Worm (Caenorhabditis elegans) whole organism, L4 larva: ENCODE measurements around the gene clr-1.
A peak's percentile ranks its signal among the peaks of the same experiment; 100 is the strongest.

Experiments
- F10B5.3 ChIP-seq: sonication (generic microtip); optimal IDR thresholded peaks from 2 replicates; lab custom pipeline; 2016; ENCODE audit warnings: mild to moderate bottlenecking, missing genetic modification characterization, missing compliant biosample characterization
- Y105C5A.15 ChIP-seq: fragments of 200-800 bp; sonication (Bioruptor generic); IDR thresholded peaks from 2 replicates; pipeline ENCODE4 v1.3.6; 2022; ENCODE audit warnings: missing genetic modification characterization, missing compliant biosample characterization
- Y48G9A.11 ChIP-seq: fragments of 200-800 bp; sonication (Bioruptor generic); IDR thresholded peaks from 2 replicates; pipeline ENCODE4 v1.3.6; 2022; ENCODE audit warnings: missing genetic modification reagents, missing genetic modification characterization, missing compliant biosample characterization
- aha-1 ChIP-seq: fragments of 150-350 bp; peaks from one replicate; lab custom pipeline; 2014; ENCODE audit warnings: missing biosample characterization, missing genetic modification characterization
- attf-4 ChIP-seq: sonication (generic microtip); optimal IDR thresholded peaks from 3 replicates; lab custom pipeline; 2017; ENCODE audit warnings: missing biosample characterization, missing genetic modification characterization
- ceh-20 ChIP-seq: fragments of 200-800 bp; sonication (Bioruptor generic); IDR thresholded peaks from 2 replicates; pipeline ENCODE4 v1.3.6; 2022; ENCODE audit warnings: missing genetic modification reagents, missing genetic modification characterization, missing compliant biosample characterization
- ceh-82 ChIP-seq: sonication (generic microtip); optimal IDR thresholded peaks from 2 replicates; lab custom pipeline; 2017; ENCODE audit warnings: missing biosample characterization, missing genetic modification characterization
- daf-16 ChIP-seq, 3 experiments: sonication (generic microtip); optimal IDR thresholded peaks; 2 replicates each; lab custom pipeline; 2016 to 2017; ENCODE audit warnings: missing genetic modification characterization in 3 of 3, missing genetic modification reagents in 3 of 3, mild to moderate bottlenecking in 2 of 3, missing compliant biosample characterization in 2 of 3, missing biosample characterization in 1 of 3, moderate library complexity in 1 of 3
- daf-8 ChIP-seq: fragments of 200-800 bp; sonication (Bioruptor generic); IDR thresholded peaks from 2 replicates; pipeline ENCODE4 v1.3.6; 2022; ENCODE audit warnings: missing genetic modification characterization, missing compliant biosample characterization
- duxl-1 ChIP-seq: sonication (generic microtip); optimal IDR thresholded peaks from 2 replicates; lab custom pipeline; 2016; ENCODE audit warnings: mild to moderate bottlenecking, missing genetic modification characterization, moderate library complexity, missing compliant biosample characterization; ENCODE audit not compliant: poor library complexity
- egl-43 ChIP-seq: fragments of 200-800 bp; sonication (Bioruptor generic); IDR thresholded peaks from 2 replicates; pipeline ENCODE4 v1.3.6; 2022; ENCODE audit warnings: missing genetic modification reagents, missing genetic modification characterization, missing compliant biosample characterization
- hmg-1.1 ChIP-seq: fragments of 200-800 bp; sonication (Bioruptor generic); IDR thresholded peaks from 2 replicates; pipeline ENCODE4 v1.3.6; 2022; ENCODE audit warnings: missing genetic modification reagents, missing genetic modification characterization, missing compliant biosample characterization
- jun-1 ChIP-seq: fragments of 150-350 bp; optimal IDR thresholded peaks from 2 replicates; lab custom pipeline; 2014; ENCODE audit warnings: missing biosample characterization, missing genetic modification reagents, missing genetic modification characterization
- lin-1 ChIP-seq: fragments of 200-800 bp; sonication (Bioruptor generic); IDR thresholded peaks from 2 replicates; pipeline ENCODE4 v1.3.6; 2022; ENCODE audit warnings: missing genetic modification reagents, missing genetic modification characterization, missing compliant biosample characterization
- lsy-2 ChIP-seq, 2 experiments: fragments of 150-350 bp in 1 of 2; sonication (generic microtip) in 1 of 2; optimal IDR thresholded peaks; 2 replicates each; lab custom pipeline; 2014 to 2017; ENCODE audit warnings: missing biosample characterization in 2 of 2, missing genetic modification characterization in 2 of 2
- madf-5 ChIP-seq, 2 experiments: fragments of 200-800 bp; sonication (Bioruptor generic); IDR thresholded peaks; 2 replicates each; pipeline ENCODE4 v1.3.6; 2022; ENCODE audit warnings: missing compliant biosample characterization in 2 of 2, missing genetic modification characterization in 2 of 2
- mep-1 ChIP-seq: fragments of 150-350 bp; sonication (generic microtip); optimal IDR thresholded peaks from 3 replicates; lab custom pipeline; 2014; ENCODE audit warnings: missing biosample characterization, missing genetic modification characterization
- mxl-3 ChIP-seq: fragments of 200-800 bp; sonication (Bioruptor generic); optimal IDR thresholded peaks from 2 replicates; lab custom pipeline; 2018; ENCODE audit warnings: mild to moderate bottlenecking, missing genetic modification characterization, missing compliant biosample characterization
- nhr-25 ChIP-seq: sonication (generic microtip); optimal IDR thresholded peaks from 2 replicates; lab custom pipeline; 2017; ENCODE audit warnings: missing genetic modification characterization, mild to moderate bottlenecking, missing compliant biosample characterization, antibody characterized with exemption, moderate library complexity, borderline replicate concordance; ENCODE audit not compliant: insufficient read depth
- nhr-28 ChIP-seq: fragments of 150-350 bp; optimal IDR thresholded peaks from 2 replicates; lab custom pipeline; 2014; ENCODE audit warnings: missing biosample characterization, missing genetic modification characterization
- nhr-77 ChIP-seq: fragments of 150-350 bp; optimal IDR thresholded peaks from 2 replicates; lab custom pipeline; 2014; ENCODE audit warnings: missing biosample characterization, missing genetic modification characterization
- php-3 ChIP-seq: fragments of 200-800 bp; sonication (Bioruptor generic); IDR thresholded peaks from 2 replicates; pipeline ENCODE4 v1.3.6; 2022; ENCODE audit warnings: missing genetic modification reagents, missing genetic modification characterization, missing compliant biosample characterization
- snpc-1.2 ChIP-seq: fragments of 200-800 bp; sonication (Bioruptor generic); IDR thresholded peaks from 2 replicates; pipeline ENCODE4 v1.3.6; 2022; ENCODE audit warnings: missing genetic modification reagents, missing genetic modification characterization, missing compliant biosample characterization
- spr-1 ChIP-seq: sonication (generic microtip); optimal IDR thresholded peaks from 2 replicates; lab custom pipeline; 2016; ENCODE audit warnings: mild to moderate bottlenecking, missing genetic modification characterization, missing compliant biosample characterization
- unc-130 ChIP-seq: sonication (generic microtip); optimal IDR thresholded peaks from 2 replicates; lab custom pipeline; 2016; ENCODE audit warnings: missing genetic modification reagents, missing genetic modification characterization, missing compliant biosample characterization
- unc-62 ChIP-seq, 3 experiments: fragments of 150-350 bp in 1 of 3; sonication (generic microtip); optimal IDR thresholded peaks in 2 of 3; peaks in 1 of 3; 1 replicate in 1 of 3; 2 replicates in 2 of 3; lab custom pipeline; 2014 to 2017; ENCODE audit warnings: missing biosample characterization in 3 of 3, missing genetic modification characterization in 3 of 3, missing genetic modification reagents in 3 of 3, missing genotype in 1 of 3

Gene clr-1

ce11 chrII:5449219-5449618 lies 16.9 kb upstream of the clr-1 start:
- no peak for TF ChIP-seq attf-4 (tag; lab: Kevin White, UChicago)
- TF ChIP-seq mxl-3 (GFP tag; lab: Kevin White, UChicago) = peak; percentile 52
- peak in 1 of 2 experiments; percentile 87 for TF ChIP-seq daf-16 (GFP tag; optimal IDR thresholded peaks at IDR 0.05; lab: Kevin White, UChicago)
- TF ChIP-seq daf-16 (tag; optimal IDR thresholded peaks at IDR 0.05; lab: Kevin White, UChicago) = no peak

DNA sequence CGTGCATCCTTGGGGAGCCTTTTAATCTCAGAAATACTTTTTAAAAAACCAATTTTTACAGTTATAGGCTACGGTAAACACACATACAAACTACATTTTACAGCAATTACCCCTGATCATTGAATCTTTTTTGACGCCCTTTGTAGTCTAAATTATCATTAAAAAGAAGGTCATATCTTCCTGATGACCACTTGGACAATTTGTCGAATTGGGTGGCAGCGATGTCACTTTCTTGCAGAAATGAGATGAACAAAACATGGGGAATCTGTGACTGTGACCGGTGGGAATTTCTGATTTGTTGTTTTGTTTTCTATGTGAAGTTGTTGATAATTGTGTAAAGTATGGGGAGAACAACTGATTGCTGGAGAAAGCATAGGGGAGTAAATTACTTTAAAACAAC lies 16.5 kb upstream of the clr-1 start:
- TF ChIP-seq nhr-28 (tag; lab: Kevin White, UChicago) (peak; percentile 79), Y105C5A.15 (GFP tag; lab: Robert Waterston, UW) (no peak), unc-62 (GFP tag; optimal IDR thresholded peaks at IDR 0.05 in 1 of 2; lab: Kevin White, UChicago) (peak in 1 of 2 experiments; percentile 82), unc-62 (tag; optimal IDR thresholded peaks at IDR 0.05; lab: Kevin White, UChicago) (no peak), nhr-25 (tag; lab: Kevin White, UChicago) (no peak)

DNA sequence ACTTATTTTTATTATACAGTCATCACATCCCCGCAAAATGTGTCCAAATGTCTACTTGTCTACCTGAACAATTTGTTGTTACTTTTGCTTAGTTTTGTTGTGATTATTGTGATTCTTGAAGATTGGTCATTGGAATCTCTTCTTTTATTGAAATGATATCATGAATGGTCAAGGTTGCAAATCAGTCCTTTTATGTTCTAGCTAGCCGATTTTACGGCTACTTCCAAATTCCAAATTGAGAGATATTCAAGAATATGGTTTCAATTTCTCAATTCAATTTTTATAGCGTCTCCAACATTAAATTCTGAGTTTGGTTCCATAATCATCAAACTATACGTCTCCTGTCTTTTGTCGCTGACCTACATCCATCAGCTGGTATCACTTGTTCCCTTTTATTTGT lies 14.9 kb upstream of the clr-1 start:
- TF ChIP-seq egl-43 (GFP tag; lab: Robert Waterston, UW) (no peak), jun-1 (no peak), aha-1 (tag; lab: Kevin White, UChicago) (peak; percentile 82)
- TF ChIP-seq, all 104 proteins: peak for 1

ce11 chrII:5453547-5453946 lies 12.6 kb upstream of the clr-1 start, which contains the start of gene dhs-5:
Gene dhs-5 (plus strand): TSS chrII:5453847.
- TF ChIP-seq F10B5.3 (tag; lab: Kevin White, UChicago) (no peak), Y105C5A.15 (GFP tag; lab: Robert Waterston, UW) (no peak), snpc-1.2 (no peak), Y48G9A.11 (GFP tag; lab: Robert Waterston, UW) (no peak), unc-130 (GFP tag; lab: Kevin White, UChicago) (no peak), ceh-82 (tag; lab: Kevin White, UChicago) (no peak), duxl-1 (no peak), hmg-1.1 (GFP tag; lab: Robert Waterston, UW) (no peak), mep-1 (tag; lab: Kevin White, UChicago) (no peak), nhr-77 (tag; lab: Kevin White, UChicago) (no peak), lsy-2 (tag; optimal IDR thresholded peaks at IDR 0.05; lab: Kevin White, UChicago) (no peak), php-3 (no peak), spr-1 (no peak), ceh-20 (no peak), madf-5 (GFP tag; IDR thresholded peaks at IDR 0.05; lab: Robert Waterston, UW) (no peak)

ce11 chrII:5455650-5456355 lies 10.4 kb upstream of the clr-1 start, which contains the start of gene daz-1:
Gene daz-1 (plus strand): TSS chrII:5456305.
- TF ChIP-seq unc-62 (GFP tag; optimal IDR thresholded peaks at IDR 0.05 in 1 of 2; lab: Kevin White, UChicago) (peak in 1 of 2 experiments; percentile 91), unc-62 (tag; optimal IDR thresholded peaks at IDR 0.05; lab: Kevin White, UChicago) (no peak), lin-1 (no peak), unc-130 (GFP tag; lab: Kevin White, UChicago) (peak; percentile 18), daf-8 (GFP tag; lab: Robert Waterston, UW) (no peak)

ce11 chrII:5458683-5459410 lies 7.3 kb upstream of the clr-1 start:
- TF ChIP-seq ceh-20 = no peak
- no peak for TF ChIP-seq F10B5.3 (tag; lab: Kevin White, UChicago)
- TF ChIP-seq mxl-3 (GFP tag; lab: Kevin White, UChicago) = peak; percentile 25
- peak; percentile 27 for TF ChIP-seq nhr-28 (tag; lab: Kevin White, UChicago)
